Worm (Caenorhabditis elegans): ENCODE results near the gene grl-1.

grl-1 gene

DNA sequence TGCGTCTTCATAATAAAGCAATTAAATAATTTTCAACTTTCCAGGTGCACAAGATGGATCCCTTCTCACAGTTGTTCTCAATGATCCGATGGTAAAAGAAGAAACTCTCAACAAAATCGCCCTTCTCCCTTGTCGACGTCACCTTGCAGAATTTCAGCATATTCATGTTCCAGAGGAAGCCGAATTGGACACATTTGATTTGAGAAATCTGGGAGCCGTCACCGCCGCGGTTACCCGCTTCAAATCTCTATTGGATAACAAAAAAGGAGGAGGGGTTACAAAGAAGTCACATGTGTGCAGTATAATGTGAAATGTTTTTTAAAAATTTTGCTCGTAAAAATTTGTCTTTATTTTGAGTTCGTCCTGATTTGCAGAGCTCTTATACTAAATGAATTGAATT is 31.0 kb downstream of the grl-1 start:
- TF ChIP-seq lir-1 (GFP tag; conservative IDR thresholded peaks at IDR 0.05) = no peak
- no peak for TF ChIP-seq egl-44 (GFP tag; IDR thresholded peaks at IDR 0.05)
- no peak for TF ChIP-seq zim-3 (tag; optimal IDR thresholded peaks at IDR 0.05)
- peak; percentile 36; the same call in 1 of the 2 replicates for TF ChIP-seq Y56A3A.18 (GFP tag; IDR thresholded peaks at IDR 0.05)
- no peak for TF ChIP-seq lag-1 (GFP tag; IDR thresholded peaks at IDR 0.05)
- TF ChIP-seq unc-62 (GFP tag; optimal IDR thresholded peaks at IDR 0.05) = no peak
- TF ChIP-seq pha-4 (tag; optimal IDR thresholded peaks at IDR 0.05) = no peak
- peak; percentile 29 for TF ChIP-seq ceh-79 (tag; optimal IDR thresholded peaks at IDR 0.05)
- peak; percentile 54; the same call in 1 of the 2 replicates for TF ChIP-seq Y53G8AR.9 (GFP tag; conservative IDR thresholded peaks at IDR 0.05)
- TF ChIP-seq hlh-26 (GFP tag; conservative IDR thresholded peaks at IDR 0.05) = no peak
- TF ChIP-seq unc-130 (GFP tag; optimal IDR thresholded peaks at IDR 0.05) = no peak
- TF ChIP-seq nhr-90 (tag; optimal IDR thresholded peaks at IDR 0.05) = no peak
- no peak for TF ChIP-seq ceh-91 (GFP tag; IDR thresholded peaks at IDR 0.05)
- no peak for TF ChIP-seq snpc-4 (GFP tag; optimal IDR thresholded peaks at IDR 0.05)
- peak in 1 of 4 experiments; percentile 15 for TF ChIP-seq snpc-4 (tag; optimal IDR thresholded peaks at IDR 0.05)
- no peak for TF ChIP-seq ztf-22 (GFP tag; optimal IDR thresholded peaks at IDR 0.05)
- 0 out of 2 replicates have a peak, but pooled peaks have one; percentile 16 for TF ChIP-seq F33H1.4 (GFP tag; IDR thresholded peaks at IDR 0.05)
- TF ChIP-seq B0035.1 (tag; optimal IDR thresholded peaks at IDR 0.05) = no peak
- TF ChIP-seq T26A5.8 (tag; optimal IDR thresholded peaks at IDR 0.05) = no peak
- TF ChIP-seq ceh-40 (GFP tag; IDR thresholded peaks at IDR 0.05) = no peak
- TF ChIP-seq hmg-1.2 (GFP tag; IDR thresholded peaks at IDR 0.05) = no peak
- no peak for TF ChIP-seq ztf-3 (GFP tag; optimal IDR thresholded peaks at IDR 0.05)
- peak; percentile 22 for TF ChIP-seq repo-1 (tag; optimal IDR thresholded peaks at IDR 0.05)
- TF ChIP-seq fkh-3 (tag; optimal IDR thresholded peaks at IDR 0.05) = no peak
- no peak for TF ChIP-seq ztf-25 (GFP tag; IDR thresholded peaks at IDR 0.05)
- TF ChIP-seq D2030.7 (GFP tag; IDR thresholded peaks at IDR 0.05) = no peak
- no peak for TF ChIP-seq ets-4 (GFP tag; optimal IDR thresholded peaks at IDR 0.05)
- 0 out of 2 replicates have a peak, but pooled peaks have one; percentile 14 for TF ChIP-seq F39B2.1 (GFP tag; IDR thresholded peaks at IDR 0.05)
- peak; percentile 35 for TF ChIP-seq lin-54 (GFP tag; optimal IDR thresholded peaks at IDR 0.05)
- peak; percentile 75 for TF ChIP-seq B0336.3 (GFP tag; IDR thresholded peaks at IDR 0.05)
- TF ChIP-seq aptf-3 (GFP tag; IDR thresholded peaks at IDR 0.05) = no peak
- TF ChIP-seq zfh-2 (GFP tag; conservative IDR thresholded peaks at IDR 0.05) = no peak
- no peak for TF ChIP-seq madf-8 (GFP tag; conservative IDR thresholded peaks at IDR 0.05)
- no peak for TF ChIP-seq nfya-1 (tag; optimal IDR thresholded peaks at IDR 0.05; ENCODE audit: borderline replicate concordance, insufficient read depth)
- TF ChIP-seq lsl-1 (GFP tag; optimal IDR thresholded peaks at IDR 0.05) = peak; percentile 12
- TF ChIP-seq hmg-20 (GFP tag; IDR thresholded peaks at IDR 0.05) = no peak
- peak; percentile 43; the same call in 1 of the 2 replicates for TF ChIP-seq madf-6 (GFP tag; IDR thresholded peaks at IDR 0.05)
- no peak for TF ChIP-seq gei-17 (GFP tag; optimal IDR thresholded peaks at IDR 0.05)
- TF ChIP-seq snpc-1.1 (tag; optimal IDR thresholded peaks at IDR 0.05; ENCODE audit: insufficient read depth) = no peak
- TF ChIP-seq efl-1 (GFP tag; optimal IDR thresholded peaks at IDR 0.05) = no peak
- no peak for TF ChIP-seq T07F8.4 (tag; optimal IDR thresholded peaks at IDR 0.05)
- TF ChIP-seq lin-35 (GFP tag; optimal IDR thresholded peaks at IDR 0.05) = no peak
- TF ChIP-seq attf-6 (GFP tag; IDR thresholded peaks at IDR 0.05) = peak; percentile 40; the same call in 1 of the 2 replicates
- TF ChIP-seq sdz-38 (tag; optimal IDR thresholded peaks at IDR 0.05) = no peak
- TF ChIP-seq athp-1 (tag; optimal IDR thresholded peaks at IDR 0.05) = no peak
- TF ChIP-seq ama-1 (optimal IDR thresholded peaks at IDR 0.05) = peak; percentile 86
- TF ChIP-seq ama-1 (GFP tag; optimal IDR thresholded peaks at IDR 0.05) = no peak
- no peak for TF ChIP-seq cebp-1 (GFP tag; IDR thresholded peaks at IDR 0.05)
- TF ChIP-seq cebp-1 (tag; optimal IDR thresholded peaks at IDR 0.05) = no peak
- TF ChIP-seq K12H6.12 (tag; optimal IDR thresholded peaks at IDR 0.05) = no peak

Data from whole organism, young adult.